Worm (Caenorhabditis elegans) whole organism, L3 larva: ENCODE data around the gene F57H12.5.

Source experiments
- ceh-82 ChIP-seq: fragments of 150-350 bp; optimal IDR thresholded peaks from 2 replicates; lab custom pipeline; 2014; ENCODE audit warnings: missing biosample characterization, missing genetic modification characterization
- jun-1 ChIP-seq: fragments of 150-350 bp; optimal IDR thresholded peaks from 2 replicates; lab custom pipeline; 2014; ENCODE audit warnings: missing biosample characterization, missing genetic modification reagents, missing genetic modification characterization
- nhr-237 ChIP-seq: fragments of 150-350 bp; optimal IDR thresholded peaks from 2 replicates; lab custom pipeline; 2014; ENCODE audit warnings: missing biosample characterization, missing genetic modification characterization
- nhr-28 ChIP-seq: fragments of 150-350 bp; optimal IDR thresholded peaks from 2 replicates; lab custom pipeline; 2014; ENCODE audit warnings: missing biosample characterization, missing genetic modification characterization
- nhr-76 ChIP-seq: fragments of 150-350 bp; sonication (generic microtip); optimal IDR thresholded peaks from 5 replicates; lab custom pipeline; 2014; ENCODE audit warnings: missing biosample characterization, missing genetic modification characterization

ce11 chrIV:7977452-7977940 is 10.4 kb downstream of the F57H12.5 start, which contains the start of gene ora-1:
- TF ChIP-seq nhr-237 (tag; lab: Kevin White, UChicago) (no peak), jun-1 (tag; lab: Kevin White, UChicago) (no peak), nhr-76 (no peak), ceh-82 (tag; lab: Kevin White, UChicago) (no peak), nhr-28 (no peak)
